Fruit fly (Drosophila melanogaster) whole organism, prepupa: ENCODE data around the gene trbl.

Experiments used
- CG11294 ChIP-seq: fragments of 200-800 bp; sonication (Bioruptor generic); IDR thresholded peaks from 2 replicates; pipeline ENCODE4 v1.3.6; 2022; ENCODE audit warnings: missing biosample characterization, missing genetic modification characterization
- CG11762 ChIP-seq: fragments of 200-800 bp; sonication (Bioruptor generic); optimal IDR thresholded peaks from 3 replicates; lab custom pipeline; 2016; ENCODE audit warnings: missing biosample characterization, missing genetic modification characterization; ENCODE audit not compliant: insufficient read depth
- CG6163 ChIP-seq: fragments of 200-800 bp; sonication (Bioruptor generic); IDR thresholded peaks from 3 replicates; pipeline ENCODE4 v1.3.6; 2022; ENCODE audit warnings: missing biosample characterization, missing genetic modification characterization
- CG8119 ChIP-seq: fragments of 200-800 bp; sonication (Bioruptor generic); IDR thresholded peaks from 3 replicates; pipeline ENCODE4 v1.3.6; 2022; ENCODE audit warnings: missing biosample characterization, missing genetic modification characterization
- Ets96B ChIP-seq: fragments of 200-800 bp; optimal IDR thresholded peaks from 2 replicates; lab custom pipeline; 2019; ENCODE audit warnings: missing biosample characterization, mild to moderate bottlenecking, missing genetic modification characterization, moderate library complexity
- Hr38 ChIP-seq: sonication (Bioruptor generic); optimal IDR thresholded peaks from 2 replicates; lab custom pipeline; 2016; ENCODE audit warnings: missing biosample characterization, missing genetic modification characterization
- Lpt ChIP-seq: fragments of 200-800 bp; sonication (Bioruptor generic); optimal IDR thresholded peaks from 3 replicates; lab custom pipeline; 2016; ENCODE audit warnings: missing biosample characterization, missing genetic modification characterization
- OdsH ChIP-seq: fragments of 200-800 bp; sonication (Bioruptor generic); optimal IDR thresholded peaks from 3 replicates; lab custom pipeline; 2016; ENCODE audit warnings: missing biosample characterization, missing genetic modification characterization
- Sox14 ChIP-seq: fragments of 200-800 bp; sonication (Bioruptor generic); optimal IDR thresholded peaks from 3 replicates; lab custom pipeline; 2016; ENCODE audit warnings: missing biosample characterization, missing genetic modification characterization
- Sox15 ChIP-seq: fragments of 200-800 bp; sonication (Bioruptor generic); optimal IDR thresholded peaks from 3 replicates; lab custom pipeline; 2016; ENCODE audit warnings: missing biosample characterization, missing genetic modification characterization
- acj6 ChIP-seq: fragments of 200-800 bp; sonication (Bioruptor generic); optimal IDR thresholded peaks from 3 replicates; lab custom pipeline; 2016; ENCODE audit warnings: missing biosample characterization, missing genetic modification characterization
- dac ChIP-seq: fragments of 200-800 bp; sonication (Bioruptor generic); optimal IDR thresholded peaks from 2 replicates; lab custom pipeline; 2017; ENCODE audit warnings: missing biosample characterization, mild to moderate bottlenecking, missing genetic modification characterization
- pdm3 ChIP-seq: fragments of 200-800 bp; sonication (Bioruptor generic); optimal IDR thresholded peaks from 3 replicates; lab custom pipeline; 2016; ENCODE audit warnings: missing biosample characterization, missing genetic modification characterization

DNA sequence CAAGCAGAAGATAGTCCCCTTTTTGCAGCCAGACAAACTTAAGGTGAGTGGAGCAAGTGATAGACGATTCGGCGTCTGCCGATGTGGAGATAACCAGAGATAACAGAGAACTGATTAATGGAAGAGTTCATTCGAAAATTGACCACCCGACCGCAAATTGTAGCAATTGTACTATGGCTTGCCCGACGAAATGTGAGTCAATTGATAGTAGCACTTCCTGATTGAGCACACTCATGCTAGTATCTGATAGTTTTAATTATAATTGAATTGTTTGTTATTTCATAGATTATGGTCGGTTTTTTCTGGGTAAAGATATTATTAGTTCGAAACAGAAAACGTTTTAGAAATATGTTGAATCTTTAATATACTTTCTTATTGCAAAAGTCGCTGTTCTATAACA lies 47.0 kb downstream of the trbl start:
- no peak for TF ChIP-seq CG6163 (GFP tag; lab: Robert Waterston, UW)
- TF ChIP-seq Ets96B (tag; lab: Kevin White, UChicago): no peak
- TF ChIP-seq acj6: no peak
- TF ChIP-seq Hr38: no peak
- no peak for TF ChIP-seq Lpt (GFP tag; lab: Kevin White, UChicago)
- no peak for TF ChIP-seq dac (GFP tag; lab: Kevin White, UChicago)
- no peak for TF ChIP-seq OdsH (GFP tag; lab: Kevin White, UChicago)
- TF ChIP-seq Sox15 (GFP tag; lab: Kevin White, UChicago): no peak
- TF ChIP-seq Sox14 (GFP tag; lab: Kevin White, UChicago): no peak
- TF ChIP-seq CG8119 (GFP tag; lab: Robert Waterston, UW): no peak
- TF ChIP-seq CG11294 (GFP tag; lab: Robert Waterston, UW): no peak
- TF ChIP-seq pdm3 (GFP tag; lab: Kevin White, UChicago): no peak
- TF ChIP-seq CG11762 (GFP tag; lab: Kevin White, UChicago): no peak
